Worm (Caenorhabditis elegans) whole organism, mixed stage, embryonic: ENCODE results near the gene him-5.

Experiments used
- ces-1 ChIP-seq: fragments of 150-350 bp; optimal IDR thresholded peaks from 2 replicates; lab custom pipeline; 2014; ENCODE audit warnings: missing biosample characterization, missing genetic modification reagents, missing genetic modification characterization
- elt-1 ChIP-seq: sonication (generic microtip); optimal IDR thresholded peaks from 2 replicates; lab custom pipeline; 2017; ENCODE audit warnings: missing genetic modification characterization, mild to moderate bottlenecking, missing compliant biosample characterization, antibody characterized with exemption, moderate library complexity, borderline replicate concordance; ENCODE audit not compliant: insufficient read depth
- nhr-12 ChIP-seq: fragments of 150-350 bp; optimal IDR thresholded peaks from 2 replicates; lab custom pipeline; 2014; ENCODE audit warnings: missing biosample characterization, missing genetic modification characterization
- nhr-237 ChIP-seq: fragments of 150-350 bp; optimal IDR thresholded peaks from 2 replicates; lab custom pipeline; 2014; ENCODE audit warnings: missing biosample characterization, missing genetic modification characterization
- nhr-28 ChIP-seq: fragments of 150-350 bp; optimal IDR thresholded peaks from 2 replicates; lab custom pipeline; 2014; ENCODE audit warnings: missing biosample characterization, missing genetic modification characterization
- pha-4 ChIP-seq: fragments of 150-350 bp; optimal IDR thresholded peaks from 2 replicates; lab custom pipeline; 2018; ENCODE audit warnings: missing biosample characterization, missing genetic modification reagents, missing genetic modification characterization
- unc-120 ChIP-seq: sonication (generic microtip); optimal IDR thresholded peaks from 2 replicates; lab custom pipeline; 2017; ENCODE audit warnings: missing genetic modification characterization, missing compliant biosample characterization; ENCODE audit not compliant: poor library complexity, severe bottlenecking
- unc-62 ChIP-seq: fragments of 150-350 bp; optimal IDR thresholded peaks from 2 replicates; lab custom pipeline; 2014; ENCODE audit warnings: missing biosample characterization, missing genetic modification reagents, missing genetic modification characterization

- TF ChIP-seq unc-62 (GFP tag; lab: Kevin White, UChicago): no peak
- TF ChIP-seq nhr-28 (tag; lab: Kevin White, UChicago): no peak
- TF ChIP-seq nhr-237: no peak
- no peak for TF ChIP-seq nhr-12
- no peak for TF ChIP-seq unc-120 (tag; lab: Kevin White, UChicago)
- TF ChIP-seq elt-1 (tag; lab: Kevin White, UChicago): no peak
- TF ChIP-seq pha-4 (tag; lab: Kevin White, UChicago): no peak
- TF ChIP-seq ces-1 (GFP tag; lab: Kevin White, UChicago): no peak
Observed at ce11 chrV:14067816-14068296, 22.4 kb upstream of the him-5 start, which contains the start of gene D1086.17.
